Worm (Caenorhabditis elegans): ENCODE data around the gene W01B6.3.

The W01B6.3 gene

DNA sequence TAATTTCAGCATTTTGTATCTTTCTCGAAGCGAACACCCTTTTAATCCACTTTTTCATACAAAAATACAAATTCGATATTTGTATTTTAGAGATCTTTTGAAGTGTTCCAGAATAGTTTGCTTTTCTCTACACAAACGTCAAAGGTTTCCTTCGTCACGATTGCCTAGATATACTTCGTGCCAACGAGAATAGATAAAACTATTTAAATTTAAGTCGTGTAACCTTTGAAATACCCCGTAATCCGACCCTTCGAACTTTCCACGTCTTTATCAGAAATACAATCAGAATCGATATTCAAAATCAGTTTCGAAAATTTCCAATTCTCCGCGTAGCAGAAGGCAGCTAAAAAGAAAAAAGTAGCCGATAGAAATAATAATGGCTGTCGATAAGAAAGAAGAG lies 17.9 kb upstream of the W01B6.3 start, which contains the start of gene ttbk-5:
TSS of gene ttbk-5 (plus strand) at position 301 of the 400 bp plus-strand sequence.
- no peak for TF ChIP-seq flt-1 (GFP tag; IDR thresholded peaks at IDR 0.05)
- TF ChIP-seq T22C8.4 (GFP tag; IDR thresholded peaks at IDR 0.05) = no peak
- TF ChIP-seq ref-1 (GFP tag; conservative IDR thresholded peaks at IDR 0.05) = no peak
- TF ChIP-seq med-1 (GFP tag; optimal IDR thresholded peaks at IDR 0.05; ENCODE audit: insufficient read depth) = no peak
- no peak for TF ChIP-seq ztf-23 (GFP tag; IDR thresholded peaks at IDR 0.05)

DNA sequence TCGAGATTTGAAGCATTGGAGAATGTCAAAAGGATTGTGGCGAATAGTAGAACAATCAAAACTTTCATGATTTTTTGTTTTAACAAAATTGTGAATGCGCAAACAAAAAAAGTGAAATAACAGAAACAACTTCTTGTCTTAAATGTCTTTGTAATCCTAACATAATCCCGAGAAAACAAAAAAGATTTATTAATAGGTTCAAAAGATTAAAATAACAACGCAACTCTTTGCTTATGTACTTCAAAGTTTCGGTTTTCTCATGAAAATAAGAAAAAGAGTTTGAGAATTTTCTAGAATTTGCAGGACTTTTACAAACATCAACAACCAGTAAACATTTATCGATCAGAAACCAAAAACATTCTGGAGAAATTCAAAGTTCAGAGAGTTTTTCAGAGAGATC lies 17.4 kb upstream of the W01B6.3 start, which contains the start of gene ttr-39:
TSS of gene ttr-39 (minus strand) at position 101 of the 400 bp plus-strand sequence.
- TF ChIP-seq tab-1 (GFP tag; IDR thresholded peaks at IDR 0.05) = no peak
- no peak for TF ChIP-seq klf-2 (GFP tag; conservative IDR thresholded peaks at IDR 0.05)
- no peak for TF ChIP-seq T22C8.4 (GFP tag; IDR thresholded peaks at IDR 0.05)
- no peak for TF ChIP-seq ztf-29 (GFP tag; IDR thresholded peaks at IDR 0.05)
- no peak for TF ChIP-seq flt-1 (GFP tag; IDR thresholded peaks at IDR 0.05)
- TF ChIP-seq ref-1 (GFP tag; conservative IDR thresholded peaks at IDR 0.05) = no peak
- no peak for TF ChIP-seq cog-1 (tag; optimal IDR thresholded peaks at IDR 0.05)
- TF ChIP-seq med-1 (GFP tag; optimal IDR thresholded peaks at IDR 0.05; ENCODE audit: insufficient read depth) = no peak
- TF ChIP-seq ztf-23 (GFP tag; IDR thresholded peaks at IDR 0.05) = no peak

DNA sequence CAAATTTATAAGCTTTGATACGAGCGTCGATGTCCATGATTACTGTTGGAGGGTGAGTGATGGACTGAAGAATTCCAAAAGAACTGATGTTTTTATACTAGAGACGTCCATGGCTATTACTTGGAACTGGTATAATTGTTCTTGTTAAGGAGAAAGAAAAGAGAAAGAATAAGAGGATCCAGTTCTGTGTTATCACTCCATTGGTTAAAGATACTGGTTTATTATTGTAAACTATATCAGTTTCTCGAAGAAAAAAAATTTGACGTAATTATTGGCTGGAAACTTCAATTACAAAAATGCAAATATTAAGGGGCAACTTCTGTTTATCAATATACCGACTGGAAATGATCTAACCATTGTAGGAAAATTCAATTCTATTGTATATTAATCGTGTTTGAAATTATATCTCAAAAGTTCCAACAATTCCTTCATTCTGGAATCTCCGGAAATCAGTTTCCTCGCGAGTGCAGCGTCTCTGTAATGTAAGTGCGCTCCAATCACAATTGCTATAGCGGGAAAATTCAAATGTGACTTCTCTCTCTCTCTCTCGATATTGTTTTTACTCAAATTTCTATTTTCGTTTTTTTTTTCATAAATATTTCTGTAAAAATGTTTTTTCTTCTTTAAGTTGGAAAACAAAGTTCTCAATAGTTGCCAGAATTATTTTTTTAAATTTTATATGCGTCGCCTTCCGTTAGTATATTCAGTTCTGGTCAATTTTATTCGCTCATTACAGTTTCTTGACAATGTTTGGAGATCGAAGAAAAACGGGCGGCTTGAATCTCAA lies 13.2 kb upstream of the W01B6.3 start, which contains the start of the genes col-2 and ndc-80:
TSS of gene col-2 (minus strand) at position 51 of the 787 bp plus-strand sequence.
TSS of gene ndc-80 (plus strand) at position 737 of the 787 bp plus-strand sequence.
- TF ChIP-seq tab-1 (GFP tag; IDR thresholded peaks at IDR 0.05) (no peak), flt-1 (GFP tag; IDR thresholded peaks at IDR 0.05) (peak; percentile 61; the same call in 1 of the 2 replicates), ztf-29 (GFP tag; IDR thresholded peaks at IDR 0.05) (no peak), T22C8.4 (GFP tag; IDR thresholded peaks at IDR 0.05) (no peak), ztf-23 (GFP tag; IDR thresholded peaks at IDR 0.05) (no peak)

DNA sequence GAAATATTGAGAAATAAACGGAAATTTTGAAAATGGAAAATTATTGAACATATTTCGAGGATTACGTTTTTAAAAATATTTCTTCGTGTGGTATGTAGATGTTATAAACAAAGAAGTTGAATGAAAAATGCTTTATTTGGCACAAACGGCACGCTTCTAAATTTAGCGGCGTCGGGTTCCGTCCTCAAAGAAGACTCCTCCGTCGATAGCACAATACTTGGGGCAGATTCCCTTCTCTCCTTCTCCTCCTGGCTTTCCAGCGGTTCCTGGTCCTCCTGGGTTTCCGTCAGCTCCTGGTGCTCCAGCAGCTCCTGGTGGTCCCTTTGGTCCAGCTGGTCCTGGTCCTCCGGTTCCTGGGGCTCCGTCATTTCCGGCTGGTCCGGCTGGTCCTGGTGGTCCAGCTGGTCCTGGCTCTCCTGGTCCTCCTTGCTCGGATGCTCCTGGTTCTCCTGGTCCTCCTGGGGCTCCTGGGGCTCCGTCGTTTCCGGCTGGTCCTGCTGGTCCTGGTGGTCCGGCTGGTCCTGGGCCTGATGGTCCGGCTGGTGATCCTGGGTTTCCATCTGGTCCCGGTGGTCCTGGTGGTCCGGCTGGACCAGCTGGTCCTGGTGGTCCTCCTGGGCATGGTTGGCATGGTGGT lies 12.0 kb upstream of the W01B6.3 start, which contains the start of gene W01B6.8:
TSS of gene W01B6.8 (minus strand) at position 51 of the 637 bp plus-strand sequence.
- TF ChIP-seq ref-1 (GFP tag; conservative IDR thresholded peaks at IDR 0.05) (no peak), cog-1 (tag; optimal IDR thresholded peaks at IDR 0.05) (no peak), ztf-29 (GFP tag; IDR thresholded peaks at IDR 0.05) (no peak), klf-2 (GFP tag; conservative IDR thresholded peaks at IDR 0.05) (no peak), tab-1 (GFP tag; IDR thresholded peaks at IDR 0.05) (no peak), med-1 (GFP tag; optimal IDR thresholded peaks at IDR 0.05; ENCODE audit: insufficient read depth) (no peak), flt-1 (GFP tag; IDR thresholded peaks at IDR 0.05) (no peak)

DNA sequence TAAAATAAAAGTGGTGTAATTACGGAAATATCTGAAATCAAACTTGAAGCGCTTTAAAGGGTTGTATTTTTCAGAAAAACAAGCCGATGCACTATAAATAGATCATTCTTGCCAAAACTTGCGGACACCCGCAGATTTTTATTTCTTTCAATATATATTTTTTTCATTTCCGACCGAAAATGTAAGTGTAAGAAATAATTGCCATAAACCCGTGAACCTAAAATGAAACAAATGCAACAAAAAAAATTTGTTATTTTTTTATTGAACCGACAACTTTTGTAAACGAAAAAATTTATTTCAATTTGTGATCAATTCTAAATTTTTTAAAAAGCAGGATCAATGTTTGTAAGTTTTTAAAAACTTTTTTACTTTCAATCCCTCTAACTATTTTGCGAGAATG lies 8.4 kb upstream of the W01B6.3 start, which contains the start of gene W01B6.6:
TSS of gene W01B6.6 (plus strand) at position 301 of the 400 bp plus-strand sequence.
- TF ChIP-seq cog-1 (tag; optimal IDR thresholded peaks at IDR 0.05) (no peak), flt-1 (GFP tag; IDR thresholded peaks at IDR 0.05) (no peak), ref-1 (GFP tag; conservative IDR thresholded peaks at IDR 0.05) (no peak), ztf-23 (GFP tag; IDR thresholded peaks at IDR 0.05) (no peak), T22C8.4 (GFP tag; IDR thresholded peaks at IDR 0.05) (no peak), klf-2 (GFP tag; conservative IDR thresholded peaks at IDR 0.05) (no peak)

DNA sequence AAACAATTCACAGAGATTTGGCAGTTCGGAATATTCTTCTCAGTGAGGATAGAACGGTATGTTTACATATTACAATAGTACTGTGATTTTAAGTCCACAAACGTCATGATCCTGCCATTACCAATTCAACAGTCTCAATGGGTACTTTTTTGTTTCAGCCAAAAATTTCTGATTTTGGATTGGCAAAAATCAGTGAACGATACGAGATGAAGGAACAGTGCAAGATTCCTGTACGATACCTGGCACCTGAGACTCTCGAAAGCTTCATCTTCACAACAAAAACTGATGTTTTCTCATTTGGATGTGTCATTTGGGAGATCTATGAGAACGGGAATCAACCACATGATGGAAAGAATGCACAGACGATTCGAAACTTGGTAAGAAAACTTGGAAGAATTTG lies 5.6 kb upstream of the W01B6.3 start:
- TF ChIP-seq cog-1 (tag; optimal IDR thresholded peaks at IDR 0.05) = no peak
- TF ChIP-seq med-1 (GFP tag; optimal IDR thresholded peaks at IDR 0.05; ENCODE audit: insufficient read depth) = no peak
- no peak for TF ChIP-seq ztf-29 (GFP tag; IDR thresholded peaks at IDR 0.05)
- TF ChIP-seq ztf-23 (GFP tag; IDR thresholded peaks at IDR 0.05) = no peak
- no peak for TF ChIP-seq flt-1 (GFP tag; IDR thresholded peaks at IDR 0.05)
- no peak for TF ChIP-seq T22C8.4 (GFP tag; IDR thresholded peaks at IDR 0.05)
- TF ChIP-seq ref-1 (GFP tag; conservative IDR thresholded peaks at IDR 0.05) = no peak
- TF ChIP-seq klf-2 (GFP tag; conservative IDR thresholded peaks at IDR 0.05) = no peak
- no peak for TF ChIP-seq tab-1 (GFP tag; IDR thresholded peaks at IDR 0.05)

DNA sequence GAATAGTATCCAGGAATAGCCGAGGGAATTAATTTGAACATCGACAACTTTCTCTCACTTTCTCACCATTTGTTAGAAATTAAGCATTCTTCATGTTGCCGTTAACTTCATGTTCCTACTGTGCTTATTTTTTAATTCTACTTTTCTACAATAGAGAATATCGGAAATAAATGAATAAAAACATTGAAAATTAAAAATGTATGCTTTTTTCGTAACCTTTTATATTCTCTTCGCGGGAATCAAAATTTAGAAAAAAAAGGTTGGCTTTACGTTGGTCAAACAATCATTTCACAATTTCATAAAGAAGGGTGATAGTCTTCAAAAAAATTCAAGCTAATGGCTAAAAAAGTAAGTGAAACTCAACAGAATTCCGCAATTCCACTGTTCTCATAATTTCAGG lies 3.5 kb upstream of the W01B6.3 start, which contains the start of gene W01B6.5:
TSS of gene W01B6.5 (plus strand) at position 301 of the 400 bp plus-strand sequence.
- no peak for TF ChIP-seq ref-1 (GFP tag; conservative IDR thresholded peaks at IDR 0.05)
- TF ChIP-seq T22C8.4 (GFP tag; IDR thresholded peaks at IDR 0.05) = no peak
- TF ChIP-seq tab-1 (GFP tag; IDR thresholded peaks at IDR 0.05) = no peak
- TF ChIP-seq ztf-29 (GFP tag; IDR thresholded peaks at IDR 0.05) = no peak

DNA sequence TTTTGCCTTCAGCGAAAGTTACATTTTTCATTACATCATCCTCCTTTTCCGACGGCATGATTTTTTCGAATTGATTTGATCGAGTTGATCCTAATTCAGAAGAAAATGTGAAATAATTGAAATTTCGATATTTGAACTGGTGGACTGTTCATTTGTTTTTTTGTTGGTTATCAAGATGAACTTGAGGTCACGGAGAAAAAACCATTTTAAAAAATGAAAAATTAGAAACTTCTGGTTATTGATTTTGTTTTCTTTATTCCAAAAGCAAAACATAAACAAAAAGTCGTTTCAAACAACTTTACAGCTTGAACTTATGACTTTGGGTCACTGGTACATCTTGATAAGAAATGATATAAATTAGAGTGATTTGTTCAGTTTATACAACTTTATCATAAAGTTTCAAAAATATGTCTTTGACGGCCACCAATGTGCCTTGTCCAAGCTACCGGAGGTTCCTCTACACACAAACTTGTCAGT lies 2.6 kb upstream of the W01B6.3 start, which contains the start of the genes ttbk-4 and W01B6.4:
TSS of gene ttbk-4 (minus strand) at position 101 of the 477 bp plus-strand sequence.
TSS of gene W01B6.4 (plus strand) at position 427 of the 477 bp plus-strand sequence.
- no peak for TF ChIP-seq klf-2 (GFP tag; conservative IDR thresholded peaks at IDR 0.05)
- no peak for TF ChIP-seq tab-1 (GFP tag; IDR thresholded peaks at IDR 0.05)

DNA sequence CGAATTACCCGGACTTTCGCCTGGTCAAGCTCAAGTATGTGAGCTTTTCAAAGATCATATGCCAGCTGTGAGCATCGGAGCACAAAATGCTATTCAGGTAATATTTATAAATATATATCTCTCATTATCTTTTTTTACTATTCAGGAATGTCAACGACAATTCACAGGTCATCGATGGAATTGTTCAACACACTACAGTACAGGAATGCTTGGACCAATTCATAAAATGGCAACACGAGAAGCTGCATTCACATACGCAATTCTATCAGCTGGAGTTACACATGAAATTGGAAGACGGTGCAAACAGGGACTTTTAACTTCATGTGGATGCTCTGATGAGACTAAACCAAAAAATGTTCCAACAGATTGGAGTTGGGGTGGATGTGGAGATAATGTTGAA lies 4.2 kb downstream of the W01B6.3 start:
- TF ChIP-seq med-1 (GFP tag; optimal IDR thresholded peaks at IDR 0.05; ENCODE audit: insufficient read depth) (no peak), klf-2 (GFP tag; conservative IDR thresholded peaks at IDR 0.05) (no peak), flt-1 (GFP tag; IDR thresholded peaks at IDR 0.05) (no peak), ztf-29 (GFP tag; IDR thresholded peaks at IDR 0.05) (no peak), ztf-23 (GFP tag; IDR thresholded peaks at IDR 0.05) (no peak), T22C8.4 (GFP tag; IDR thresholded peaks at IDR 0.05) (no peak), ref-1 (GFP tag; conservative IDR thresholded peaks at IDR 0.05) (no peak), cog-1 (tag; optimal IDR thresholded peaks at IDR 0.05) (no peak)
